Worm (Caenorhabditis elegans) whole organism, L1 larva: ENCODE measurements around the gene C05C10.8.
A peak's percentile ranks its signal among the peaks of the same experiment; 100 is the strongest.

ENCODE experiments used
- C16A3.4 ChIP-seq: fragments of 150-350 bp; optimal IDR thresholded peaks from 2 replicates; lab custom pipeline; 2014; ENCODE audit warnings: missing biosample characterization, missing genetic modification characterization
- F16B12.6 ChIP-seq: fragments of 150-350 bp; optimal IDR thresholded peaks from 2 replicates; lab custom pipeline; 2014; ENCODE audit warnings: missing biosample characterization, missing genetic modification characterization
- Y116A8C.19 ChIP-seq: sonication (generic microtip); optimal IDR thresholded peaks from 2 replicates; lab custom pipeline; 2016; ENCODE audit warnings: missing compliant biosample characterization, missing genetic modification characterization, borderline replicate concordance
- aha-1 ChIP-seq: fragments of 150-350 bp; optimal IDR thresholded peaks from 2 replicates; lab custom pipeline; 2014; ENCODE audit warnings: missing biosample characterization, missing genetic modification characterization
- aly-2 ChIP-seq: fragments of 150-350 bp; optimal IDR thresholded peaks from 2 replicates; lab custom pipeline; 2014; ENCODE audit warnings: missing biosample characterization, missing genetic modification characterization
- ama-1 ChIP-seq: fragments of 150-350 bp; optimal IDR thresholded peaks from 2 replicates; lab custom pipeline; 2014
- ceh-63 ChIP-seq: fragments of 200-800 bp; sonication (Bioruptor generic); optimal IDR thresholded peaks from 2 replicates; lab custom pipeline; 2018; ENCODE audit warnings: mild to moderate bottlenecking, missing genetic modification characterization, missing compliant biosample characterization
- ceh-82 ChIP-seq, 3 experiments: fragments of 150-350 bp in 1 of 3; sonication (generic microtip) in 2 of 3; optimal IDR thresholded peaks; 2 replicates each; lab custom pipeline; 2014 to 2017; ENCODE audit warnings: missing biosample characterization in 3 of 3, missing genetic modification characterization in 3 of 3
- ces-1 ChIP-seq: fragments of 150-350 bp; optimal IDR thresholded peaks from 2 replicates; lab custom pipeline; 2014; ENCODE audit warnings: missing biosample characterization, missing genetic modification reagents, missing genetic modification characterization
- dpl-1 ChIP-seq, 3 experiments: fragments of 150-350 bp in 2 of 3; sonication (generic microtip) in 1 of 3; optimal IDR thresholded peaks; 2 replicates each; lab custom pipeline; 2014 to 2017; ENCODE audit warnings: missing biosample characterization in 3 of 3, missing genetic modification characterization in 3 of 3, missing genetic modification reagents in 3 of 3
- efl-1 ChIP-seq, 4 experiments: fragments of 150-350 bp; optimal IDR thresholded peaks in 3 of 4; peaks in 1 of 4; 1 replicate in 1 of 4; 2 replicates in 3 of 4; lab custom pipeline; 2014; ENCODE audit warnings: missing biosample characterization in 2 of 4, missing genetic modification characterization in 2 of 4, missing genetic modification reagents in 2 of 4
- egl-13 ChIP-seq: sonication (generic microtip); optimal IDR thresholded peaks from 2 replicates; lab custom pipeline; 2016; ENCODE audit warnings: missing genotype, missing genetic modification reagents, missing genetic modification characterization, missing compliant biosample characterization
- egl-27 ChIP-seq, 2 experiments: fragments of 150-350 bp in 1 of 2; sonication (generic microtip); optimal IDR thresholded peaks; 3 replicates each; lab custom pipeline; 2017 to 2018; ENCODE audit warnings: missing biosample characterization in 2 of 2, missing genetic modification characterization in 2 of 2, missing genetic modification reagents in 2 of 2
- elt-2 ChIP-seq: sonication (generic microtip); optimal IDR thresholded peaks from 2 replicates; lab custom pipeline; 2016; ENCODE audit warnings: missing genetic modification characterization, mild to moderate bottlenecking, inconsistent platforms, missing compliant biosample characterization, missing genetic modification reagents
- elt-3 ChIP-seq, 6 experiments: fragments of 150-350 bp in 1 of 6; sonication (generic microtip); optimal IDR thresholded peaks; 2 replicates each; lab custom pipeline; 2017 to 2018; ENCODE audit warnings: missing biosample characterization in 6 of 6, missing genetic modification characterization in 6 of 6, inconsistent platforms in 1 of 6
- ets-5 ChIP-seq: fragments of 200-800 bp; sonication (Bioruptor generic); IDR thresholded peaks from 2 replicates; pipeline ENCODE4 v1.3.6; 2022; ENCODE audit warnings: missing genetic modification characterization, missing compliant biosample characterization
- fkh-4 ChIP-seq: sonication (generic microtip); optimal IDR thresholded peaks from 2 replicates; lab custom pipeline; 2016; ENCODE audit warnings: missing compliant biosample characterization, missing genetic modification characterization, borderline replicate concordance
- fkh-8 ChIP-seq: sonication (generic microtip); optimal IDR thresholded peaks from 2 replicates; lab custom pipeline; 2016; ENCODE audit warnings: mild to moderate bottlenecking, missing genetic modification characterization, missing compliant biosample characterization
- fos-1 ChIP-seq: fragments of 150-350 bp; optimal IDR thresholded peaks from 2 replicates; lab custom pipeline; 2014; ENCODE audit warnings: missing biosample characterization, missing genetic modification characterization
- grh-1 ChIP-seq: fragments of 200-800 bp; sonication (Bioruptor generic); IDR thresholded peaks from 2 replicates; pipeline ENCODE4 v1.3.6; 2022; ENCODE audit warnings: missing genetic modification reagents, missing genetic modification characterization, missing compliant biosample characterization
- hpl-2 ChIP-seq: fragments of 150-350 bp; optimal IDR thresholded peaks from 2 replicates; lab custom pipeline; 2014; ENCODE audit warnings: missing biosample characterization, missing genetic modification reagents, missing genetic modification characterization
- irx-1 ChIP-seq: sonication (generic microtip); optimal IDR thresholded peaks from 2 replicates; lab custom pipeline; 2016; ENCODE audit warnings: missing genetic modification characterization, missing compliant biosample characterization
- isw-1 ChIP-seq: fragments of 200-800 bp; sonication (Bioruptor generic); IDR thresholded peaks from 2 replicates; pipeline ENCODE4 v1.3.6; 2022; ENCODE audit warnings: missing genetic modification characterization, missing compliant biosample characterization
- jun-1 ChIP-seq: fragments of 150-350 bp; optimal IDR thresholded peaks from 2 replicates; lab custom pipeline; 2014; ENCODE audit warnings: missing biosample characterization, missing genetic modification reagents, missing genetic modification characterization
- lin-13 ChIP-seq: fragments of 150-350 bp; optimal IDR thresholded peaks from 2 replicates; lab custom pipeline; 2014; ENCODE audit warnings: missing biosample characterization, missing genetic modification reagents, missing genetic modification characterization
- lin-14 ChIP-seq: fragments of 200-800 bp; sonication (Bioruptor generic); optimal IDR thresholded peaks from 2 replicates; lab custom pipeline; 2018; ENCODE audit warnings: mild to moderate bottlenecking, missing genetic modification characterization, moderate library complexity, missing compliant biosample characterization
- lin-39 ChIP-seq: fragments of 150-350 bp; optimal IDR thresholded peaks from 2 replicates; lab custom pipeline; 2014; ENCODE audit warnings: missing biosample characterization, missing genetic modification reagents, missing genetic modification characterization
- lir-3 ChIP-seq: sonication (generic microtip); optimal IDR thresholded peaks from 2 replicates; lab custom pipeline; 2016; ENCODE audit warnings: mild to moderate bottlenecking, missing genetic modification characterization, moderate library complexity, missing compliant biosample characterization; ENCODE audit not compliant: poor library complexity
- nhr-11 ChIP-seq: fragments of 150-350 bp; optimal IDR thresholded peaks from 2 replicates; lab custom pipeline; 2014; ENCODE audit warnings: missing biosample characterization, missing genetic modification characterization
- nhr-19 ChIP-seq: fragments of 200-800 bp; sonication (Bioruptor generic); conservative IDR thresholded peaks from 2 replicates; pipeline ENCODE4 v1.3.6; 2022; ENCODE audit warnings: missing genetic modification characterization, missing compliant biosample characterization
- nhr-20 ChIP-seq: sonication (generic microtip); optimal IDR thresholded peaks from 2 replicates; lab custom pipeline; 2016; ENCODE audit warnings: mild to moderate bottlenecking, missing genetic modification characterization, missing compliant biosample characterization
- nhr-237 ChIP-seq: fragments of 150-350 bp; optimal IDR thresholded peaks from 2 replicates; lab custom pipeline; 2014; ENCODE audit warnings: missing biosample characterization, missing genetic modification characterization
- nhr-28 ChIP-seq: fragments of 150-350 bp; optimal IDR thresholded peaks from 2 replicates; lab custom pipeline; 2014; ENCODE audit warnings: missing biosample characterization, missing genetic modification characterization
- nhr-47 ChIP-seq: sonication (generic microtip); optimal IDR thresholded peaks from 2 replicates; lab custom pipeline; 2016; ENCODE audit warnings: mild to moderate bottlenecking, missing genetic modification characterization, moderate library complexity, missing compliant biosample characterization
- nhr-71 ChIP-seq: sonication (generic microtip); optimal IDR thresholded peaks from 2 replicates; lab custom pipeline; 2016; ENCODE audit warnings: mild to moderate bottlenecking, missing genetic modification characterization, moderate library complexity, missing compliant biosample characterization
- nhr-84 ChIP-seq: sonication (generic microtip); optimal IDR thresholded peaks from 2 replicates; lab custom pipeline; 2017; ENCODE audit warnings: missing biosample characterization, missing genetic modification characterization
- pqm-1 ChIP-seq: sonication (generic microtip); optimal IDR thresholded peaks from 3 replicates; lab custom pipeline; 2017; ENCODE audit warnings: missing biosample characterization, missing genetic modification characterization
- snpc-4 ChIP-seq: fragments of 150-350 bp; optimal IDR thresholded peaks from 2 replicates; lab custom pipeline; 2014; ENCODE audit warnings: missing biosample characterization, missing genetic modification characterization
- snu-23 ChIP-seq: sonication (generic microtip); optimal IDR thresholded peaks from 2 replicates; lab custom pipeline; 2016; ENCODE audit warnings: missing genetic modification characterization, missing compliant biosample characterization
- sup-37 ChIP-seq: fragments of 200-800 bp; sonication (Bioruptor generic); optimal IDR thresholded peaks from 2 replicates; lab custom pipeline; 2018; ENCODE audit warnings: mild to moderate bottlenecking, missing genetic modification characterization, missing compliant biosample characterization
- tbx-2 ChIP-seq: sonication (generic microtip); optimal IDR thresholded peaks from 2 replicates; lab custom pipeline; 2016; ENCODE audit warnings: missing genetic modification characterization, missing compliant biosample characterization
- tlp-1 ChIP-seq: fragments of 150-350 bp; optimal IDR thresholded peaks from 2 replicates; lab custom pipeline; 2014; ENCODE audit warnings: missing biosample characterization, missing genetic modification characterization
- unc-30 ChIP-seq: sonication (generic microtip); optimal IDR thresholded peaks from 2 replicates; lab custom pipeline; 2017; ENCODE audit warnings: missing biosample characterization, missing genetic modification characterization
- unc-62 ChIP-seq: fragments of 150-350 bp; optimal IDR thresholded peaks from 2 replicates; lab custom pipeline; 2014; ENCODE audit warnings: missing biosample characterization, missing genetic modification reagents, missing genetic modification characterization
- unc-86 ChIP-seq: sonication (generic microtip); optimal IDR thresholded peaks from 2 replicates; lab custom pipeline; 2016; ENCODE audit warnings: missing genetic modification characterization, missing compliant biosample characterization
- unc-98 ChIP-seq: fragments of 200-800 bp; sonication (Bioruptor generic); IDR thresholded peaks from 2 replicates; pipeline ENCODE4 v1.3.6; 2022; ENCODE audit warnings: missing genetic modification characterization, missing compliant biosample characterization
- vab-15 ChIP-seq: sonication (generic microtip); optimal IDR thresholded peaks from 2 replicates; lab custom pipeline; 2017; ENCODE audit warnings: missing genotype, mild to moderate bottlenecking, missing genetic modification characterization, missing compliant biosample characterization
- zag-1 ChIP-seq: fragments of 150-350 bp; optimal IDR thresholded peaks from 2 replicates; lab custom pipeline; 2014; ENCODE audit warnings: missing biosample characterization, missing genetic modification characterization
- ztf-4 ChIP-seq: fragments of 150-350 bp; optimal IDR thresholded peaks from 2 replicates; lab custom pipeline; 2014; ENCODE audit warnings: missing biosample characterization, missing genetic modification characterization

C05C10.8 gene

DNA sequence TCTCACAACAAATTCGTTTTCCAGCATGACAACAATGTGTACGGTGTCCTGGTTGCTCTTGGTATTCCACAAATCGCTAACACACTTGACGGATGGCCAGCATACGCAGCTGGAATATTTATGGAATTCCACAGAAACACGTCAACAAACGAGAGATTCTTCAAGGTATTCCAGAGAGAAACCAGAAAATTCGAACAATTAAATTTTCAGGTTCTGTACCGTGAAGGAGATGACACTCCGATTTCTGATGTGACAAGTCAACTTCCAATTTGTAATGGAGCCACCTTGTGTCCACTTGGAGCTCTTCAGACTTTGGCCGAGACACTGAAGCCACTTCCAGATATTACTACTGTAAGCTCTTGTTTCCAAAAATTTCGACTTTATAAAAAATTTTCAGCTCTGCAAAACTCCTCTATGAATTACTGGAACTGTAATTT is 16.2 kb upstream of the C05C10.8 start (continued):
- peak; percentile 42 for TF ChIP-seq nhr-71
- TF ChIP-seq nhr-84, result no peak
- no peak for TF ChIP-seq ces-1 (GFP tag; lab: Kevin White, UChicago)
- TF ChIP-seq fkh-8, result no peak
- TF ChIP-seq ztf-4, result no peak
- TF ChIP-seq egl-27 (tag; optimal IDR thresholded peaks at IDR 0.05; lab: Kevin White, UChicago), result no peak
- no peak for TF ChIP-seq efl-1 (optimal IDR thresholded peaks at IDR 0.05; lab: Kevin White, UChicago)
- TF ChIP-seq efl-1 (GFP tag; optimal IDR thresholded peaks at IDR 0.05 in 1 of 2; lab: Kevin White, UChicago), result peak in 1 of 2 experiments; percentile 88
- no peak for TF ChIP-seq sup-37 (GFP tag; lab: Kevin White, UChicago)
- TF ChIP-seq egl-13 (tag; lab: Kevin White, UChicago), result no peak
- TF ChIP-seq fos-1 (tag; lab: Kevin White, UChicago), result no peak
- TF ChIP-seq lin-14, result no peak
- no peak for TF ChIP-seq grh-1 (GFP tag; lab: Robert Waterston, UW)
- TF ChIP-seq ceh-63 (GFP tag; lab: Kevin White, UChicago), result no peak
- no peak for TF ChIP-seq nhr-11 (tag; lab: Kevin White, UChicago)
- TF ChIP-seq nhr-19, result no peak; the same call in none of the 2 replicates
- TF ChIP-seq tlp-1 (tag; lab: Kevin White, UChicago), result no peak
- no peak for TF ChIP-seq nhr-237
- no peak for TF ChIP-seq lir-3
- peak; percentile 14 for TF ChIP-seq nhr-20 (tag; lab: Kevin White, UChicago)
- TF ChIP-seq aly-2, result peak; percentile 59
- TF ChIP-seq hpl-2 (GFP tag; lab: Kevin White, UChicago), result no peak
- no peak for TF ChIP-seq ceh-82 (tag; optimal IDR thresholded peaks at IDR 0.05; lab: Kevin White, UChicago)
- TF ChIP-seq elt-3 (tag; optimal IDR thresholded peaks at IDR 0.05; lab: Kevin White, UChicago), result no peak
- peak in 1 of 3 experiments; percentile 4 for TF ChIP-seq dpl-1 (GFP tag; optimal IDR thresholded peaks at IDR 0.05; lab: Kevin White, UChicago)
- no peak for TF ChIP-seq unc-30 (tag; lab: Kevin White, UChicago)
- no peak for TF ChIP-seq nhr-28 (tag; lab: Kevin White, UChicago)
- TF ChIP-seq lin-39, result no peak
- TF ChIP-seq ama-1 (lab: Kevin White, UChicago), result peak; percentile 77
- peak; percentile 48 for TF ChIP-seq nhr-47 (tag; lab: Kevin White, UChicago)
- no peak for TF ChIP-seq ets-5 (GFP tag; lab: Robert Waterston, UW)

ce11 chrII:9931476-9931875 is 13.7 kb upstream of the C05C10.8 start, which contains the start of gene pho-11:
Gene pho-11, plus strand, starts transcription at chrII:9931849.
- TF ChIP-seq elt-2 (tag; lab: Kevin White, UChicago) (peak; percentile 64), grh-1 (GFP tag; lab: Robert Waterston, UW) (no peak)

- peak; percentile 68 for TF ChIP-seq tbx-2 (tag; lab: Kevin White, UChicago)
- TF ChIP-seq isw-1, result peak; percentile 63
- TF ChIP-seq snpc-4 (tag; lab: Kevin White, UChicago), result no peak
- TF ChIP-seq unc-62, result no peak
- TF ChIP-seq lir-3, result peak; percentile 78
- no peak for TF ChIP-seq elt-2 (tag; lab: Kevin White, UChicago)
- peak; percentile 59 for TF ChIP-seq snu-23
- TF ChIP-seq jun-1 (tag; lab: Kevin White, UChicago), result peak; percentile 18
- TF ChIP-seq aha-1 (tag; lab: Kevin White, UChicago), result no peak
- TF ChIP-seq ces-1 (GFP tag; lab: Kevin White, UChicago), result no peak
- no peak for TF ChIP-seq tlp-1 (tag; lab: Kevin White, UChicago)
- no peak for TF ChIP-seq zag-1 (tag; lab: Kevin White, UChicago)
- TF ChIP-seq unc-30 (tag; lab: Kevin White, UChicago), result no peak
- peak; percentile 51 for TF ChIP-seq unc-86
- peak; percentile 57 for TF ChIP-seq fkh-8
- TF ChIP-seq pqm-1 (tag; lab: Kevin White, UChicago), result no peak
- peak; percentile 25 to 45 (median 37) for TF ChIP-seq dpl-1 (GFP tag; optimal IDR thresholded peaks at IDR 0.05; lab: Kevin White, UChicago)
- TF ChIP-seq F16B12.6 (tag; lab: Kevin White, UChicago), result no peak
- peak; percentile 82 for TF ChIP-seq nhr-71
- no peak for TF ChIP-seq Y116A8C.19 (tag; lab: Kevin White, UChicago)
- TF ChIP-seq elt-3 (tag; optimal IDR thresholded peaks at IDR 0.05; lab: Kevin White, UChicago), result no peak
- no peak for TF ChIP-seq C16A3.4 (tag; lab: Kevin White, UChicago)
- TF ChIP-seq ztf-4, result no peak
- peak; percentile 39 for TF ChIP-seq irx-1
- no peak for TF ChIP-seq vab-15 (tag; lab: Kevin White, UChicago)
- no peak for TF ChIP-seq fkh-4
- TF ChIP-seq sup-37 (GFP tag; lab: Kevin White, UChicago), result no peak
- TF ChIP-seq unc-98, result peak; percentile 55; the same call in 1 of the 2 replicates
- peak; percentile 18 for TF ChIP-seq lin-13 (GFP tag; lab: Kevin White, UChicago)
- TF ChIP-seq ama-1 (lab: Kevin White, UChicago), result no peak
Measured at ce11 chrII:9931012-9931411, 13.2 kb upstream of the C05C10.8 start.
